Worm (Caenorhabditis elegans): ENCODE data around the gene prp-9.
A peak's percentile ranks its signal among the peaks of the same experiment; 100 is the strongest.

The prp-9 gene

DNA sequence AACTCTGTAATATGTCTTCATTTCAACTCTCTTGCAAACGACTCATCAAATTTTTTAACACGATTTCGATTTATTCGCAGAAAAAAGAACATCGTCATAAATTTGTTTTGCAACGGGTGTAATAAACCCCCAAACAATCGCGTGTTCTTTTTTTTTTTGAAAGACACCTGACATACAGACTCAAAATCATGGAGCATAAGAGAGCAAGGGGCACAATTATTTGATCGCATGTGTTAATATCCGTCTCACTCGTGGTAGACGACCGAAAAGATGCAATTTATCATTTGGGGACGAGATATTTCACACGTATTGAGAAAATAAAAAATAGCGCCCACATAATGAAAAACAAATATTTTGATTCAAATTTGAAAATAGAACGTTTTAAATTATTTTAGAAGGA is 29.0 kb downstream of the prp-9 start:
- TF ChIP-seq che-1 (tag; optimal IDR thresholded peaks at IDR 0.05) (no peak), syd-9 (tag; optimal IDR thresholded peaks at IDR 0.05) (no peak), pha-4 (tag; optimal IDR thresholded peaks at IDR 0.05) (no peak), elt-4 (tag; optimal IDR thresholded peaks at IDR 0.05) (no peak)

DNA sequence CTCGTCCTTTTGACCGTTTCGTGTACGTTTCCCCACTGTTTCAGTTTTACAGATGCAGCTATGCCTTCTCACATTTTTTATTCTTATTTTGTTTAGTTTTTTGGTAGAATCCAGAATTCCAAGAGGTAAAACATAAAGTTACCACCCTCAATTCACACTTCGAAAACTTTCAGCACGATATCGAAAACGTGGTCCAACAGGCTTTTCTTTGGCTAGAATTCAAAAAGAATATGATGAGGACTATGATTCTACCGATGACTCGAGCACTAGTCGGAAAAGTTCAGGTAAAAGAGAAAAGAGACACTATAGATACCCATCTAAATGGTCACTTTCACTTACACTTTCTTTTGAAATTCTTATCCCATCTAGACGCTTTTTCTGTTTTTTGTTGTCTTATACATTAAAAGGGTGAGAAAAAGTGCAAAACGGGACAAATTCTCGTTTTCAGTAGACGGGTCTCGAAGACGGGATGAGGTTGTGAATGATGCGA is 30.9 kb downstream of the prp-9 start, which contains the start of gene M05D6.9:
Gene M05D6.9 (plus strand): TSS at position 51 of the 490 bp plus-strand sequence.
- TF ChIP-seq sdc-2 (tag; optimal IDR thresholded peaks at IDR 0.05) (no peak), ceh-2 (tag; optimal IDR thresholded peaks at IDR 0.05) (no peak), fax-1 (tag; optimal IDR thresholded peaks at IDR 0.05) (no peak), C08G9.2 (tag; optimal IDR thresholded peaks at IDR 0.05) (no peak), ceh-14 (tag; optimal IDR thresholded peaks at IDR 0.05) (no peak), tbx-7 (tag; optimal IDR thresholded peaks at IDR 0.05) (no peak), elt-2 (tag; optimal IDR thresholded peaks at IDR 0.05) (no peak), ttx-3 (tag; optimal IDR thresholded peaks at IDR 0.05) (no peak), lin-11 (tag; optimal IDR thresholded peaks at IDR 0.05) (no peak), pqm-1 (tag; optimal IDR thresholded peaks at IDR 0.05) (no peak), hlh-6 (tag; optimal IDR thresholded peaks at IDR 0.05) (no peak), fkh-10 (GFP tag; optimal IDR thresholded peaks at IDR 0.05) (no peak), odd-2 (tag; optimal IDR thresholded peaks at IDR 0.05) (no peak), unc-86 (tag; optimal IDR thresholded peaks at IDR 0.05) (no peak), ceh-9 (tag; optimal IDR thresholded peaks at IDR 0.05) (no peak), unc-42 (tag; optimal IDR thresholded peaks at IDR 0.05) (no peak), F13H6.1 (tag; optimal IDR thresholded peaks at IDR 0.05) (no peak)

DNA sequence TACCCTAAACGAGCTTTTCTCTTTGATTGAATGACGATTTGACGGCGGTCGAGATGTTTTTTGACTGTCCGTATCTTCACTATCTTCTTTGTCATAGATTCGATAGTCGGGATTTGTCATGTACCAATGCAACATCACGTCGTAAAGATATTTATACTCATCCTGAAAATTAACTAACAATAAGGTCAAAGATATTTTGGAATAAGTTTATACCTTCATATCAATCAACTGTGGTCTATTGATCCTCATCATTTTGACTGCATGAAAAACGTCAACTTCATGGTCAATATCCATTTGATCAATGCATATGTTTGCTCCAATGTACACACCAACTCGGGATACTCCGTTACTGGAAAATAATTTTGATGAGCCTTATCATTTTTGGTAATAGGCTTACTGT is 37.1 kb downstream of the prp-9 start:
- TF ChIP-seq ama-1 (optimal IDR thresholded peaks at IDR 0.05) (no peak), madf-2 (tag; optimal IDR thresholded peaks at IDR 0.05) (no peak), ceh-19 (GFP tag; optimal IDR thresholded peaks at IDR 0.05) (no peak)

DNA sequence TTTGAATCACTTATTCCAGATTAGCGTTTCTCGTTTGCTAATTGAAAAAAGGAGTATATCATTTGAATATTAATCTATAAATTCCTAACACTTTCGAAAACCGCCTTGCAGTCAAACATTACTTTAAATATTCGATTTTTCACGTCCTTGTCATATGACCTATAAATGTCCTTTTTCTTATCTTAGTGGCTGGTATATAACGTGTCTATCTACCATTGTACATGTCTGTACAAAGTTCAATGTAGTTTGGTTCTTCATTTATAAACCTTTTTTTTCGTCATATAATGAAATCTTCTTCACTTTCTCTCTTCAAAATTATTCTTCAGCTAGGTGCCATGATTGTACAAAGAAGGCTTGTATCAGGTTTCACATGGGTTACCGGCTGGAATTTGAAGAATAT is 39.6 kb downstream of the prp-9 start, which contains the start of gene gbh-2:
Gene gbh-2 (plus strand): TSS at position 277 of the 400 bp plus-strand sequence.
- TF ChIP-seq sox-4 (tag; optimal IDR thresholded peaks at IDR 0.05) (no peak), pat-9 (tag; optimal IDR thresholded peaks at IDR 0.05) (no peak), elt-2 (tag; optimal IDR thresholded peaks at IDR 0.05) (peak; percentile 36), zip-5 (tag; optimal IDR thresholded peaks at IDR 0.05) (no peak)

DNA sequence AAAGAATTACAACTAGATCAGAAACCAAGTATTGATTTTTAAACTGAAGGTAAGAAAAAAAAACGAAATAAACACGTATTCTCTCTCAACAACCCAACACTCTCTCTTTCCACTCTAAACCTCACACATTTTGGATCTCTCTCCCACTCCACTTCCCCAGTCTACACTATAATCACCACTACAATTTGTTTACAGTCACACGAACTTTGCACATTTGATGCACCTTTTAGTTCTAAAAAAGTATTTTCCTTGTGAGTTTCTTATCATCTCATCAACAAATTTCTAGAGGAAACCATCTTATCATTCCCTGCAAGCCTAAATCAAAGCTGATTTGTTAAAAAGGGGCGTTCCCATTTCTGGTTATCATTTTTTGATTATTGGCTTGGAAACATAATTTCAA is 40.6 kb downstream of the prp-9 start:
- TF ChIP-seq pha-2 (tag; optimal IDR thresholded peaks at IDR 0.05) (no peak), madf-2 (tag; optimal IDR thresholded peaks at IDR 0.05) (no peak), elt-2 (tag; optimal IDR thresholded peaks at IDR 0.05) (peak; percentile 40), ceh-48 (tag; optimal IDR thresholded peaks at IDR 0.05) (no peak), Y22D7AL.16 (tag; optimal IDR thresholded peaks at IDR 0.05) (no peak), dve-1 (tag; optimal IDR thresholded peaks at IDR 0.05) (peak; percentile 38)

DNA sequence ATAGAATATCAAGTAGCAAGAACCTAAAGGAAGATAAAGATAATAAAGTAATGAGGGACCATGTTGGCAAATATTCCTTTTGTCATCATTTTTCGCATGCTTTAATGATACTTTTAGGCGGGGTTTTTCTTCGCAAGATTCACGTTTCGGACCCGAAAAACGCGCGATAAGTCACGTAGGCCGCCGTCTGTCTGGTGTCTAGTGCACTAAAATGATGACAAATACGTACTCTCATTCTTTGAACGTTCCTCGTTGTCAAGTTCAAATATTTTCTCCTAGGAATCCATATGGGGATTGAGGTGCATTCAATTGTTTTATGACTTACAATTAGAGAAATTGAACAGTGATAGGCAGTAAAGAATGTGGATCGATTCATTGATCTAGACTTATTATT is 41.4 kb downstream of the prp-9 start, which contains the start of gene taap-1:
Gene taap-1 (minus strand): TSS at position 79 of the 394 bp plus-strand sequence.
- TF ChIP-seq lim-6 (tag; optimal IDR thresholded peaks at IDR 0.05) (no peak), unc-55 (GFP tag; optimal IDR thresholded peaks at IDR 0.05) (peak; percentile 11)
